Worm (Caenorhabditis elegans) whole organism, late embryonic: ENCODE results near the gene T25E4.1.

Experiments used
- ama-1 ChIP-seq: fragments of 150-350 bp; optimal IDR thresholded peaks from 2 replicates; lab custom pipeline; 2014
- ceh-18 ChIP-seq: sonication (generic microtip); optimal IDR thresholded peaks from 2 replicates; lab custom pipeline; 2016; ENCODE audit warnings: missing genetic modification characterization, missing compliant biosample characterization
- nhr-11 ChIP-seq: fragments of 150-350 bp; optimal IDR thresholded peaks from 2 replicates; lab custom pipeline; 2014; ENCODE audit warnings: missing biosample characterization, missing genetic modification characterization
- pha-2 ChIP-seq: sonication (generic microtip); optimal IDR thresholded peaks from 2 replicates; lab custom pipeline; 2017; ENCODE audit warnings: mild to moderate bottlenecking, missing genetic modification characterization, missing compliant biosample characterization
- pha-4 ChIP-seq: fragments of 150-350 bp; optimal IDR thresholded peaks from 2 replicates; lab custom pipeline; 2018; ENCODE audit warnings: missing biosample characterization, missing genetic modification reagents, missing genetic modification characterization
- ref-2 ChIP-seq: sonication (generic microtip); optimal IDR thresholded peaks from 2 replicates; lab custom pipeline; 2016; ENCODE audit warnings: missing genetic modification characterization, missing compliant biosample characterization

- TF ChIP-seq nhr-11 (tag; lab: Kevin White, UChicago) (no peak), ama-1 (lab: Kevin White, UChicago) (no peak), pha-4 (tag; lab: Kevin White, UChicago) (no peak), ref-2 (tag; lab: Kevin White, UChicago) (no peak), pha-2 (tag; lab: Kevin White, UChicago) (no peak), ceh-18 (tag; lab: Kevin White, UChicago) (no peak)
These were observed 16.7 kb upstream of the T25E4.1 start, which contains the start of gene C17C3.3 for ce11 chrII:5561392-5561791.
